In genomic region chrIII:9052371-9052978, ce11 we compare ENCODE assay signal across 1 worm cellular context.
TF ChIP-seq lines count a peak whose summit lies in the region.

No protein-coding gene starts in this region.

TF ChIP-seq in whole organism, L4 larva, 104 proteins besides CTCF, POLR2A, EP300 and RAD21 (continued from another document):
- TF ChIP-seq daf-19 (GFP tag; conservative IDR thresholded peaks at IDR 0.05; lab: Robert Waterston, UW) (no peak), gei-8 (GFP tag; optimal IDR thresholded peaks at IDR 0.05; lab: Kevin White, UChicago) (no peak), ces-1 (GFP tag; optimal IDR thresholded peaks at IDR 0.05; lab: Kevin White, UChicago) (no peak), T26A8.4 (GFP tag; IDR thresholded peaks at IDR 0.05; lab: Robert Waterston, UW) (peak; percentile 20; the same call in 1 of the 2 replicates), mdl-1 (tag; optimal IDR thresholded peaks at IDR 0.05; lab: Kevin White, UChicago) (no peak), set-16 (GFP tag; IDR thresholded peaks at IDR 0.05; lab: Robert Waterston, UW) (peak; percentile 74), nhr-102 (tag; optimal IDR thresholded peaks at IDR 0.05; lab: Kevin White, UChicago) (no peak), nhr-42 (GFP tag; IDR thresholded peaks at IDR 0.05; lab: Robert Waterston, UW) (no peak), Y48G9A.11 (GFP tag; IDR thresholded peaks at IDR 0.05; lab: Robert Waterston, UW) (peak; percentile 69), fos-1 (tag; optimal IDR thresholded peaks at IDR 0.05; lab: Kevin White, UChicago) (no peak), mdt-29 (GFP tag; IDR thresholded peaks at IDR 0.05; lab: Robert Waterston, UW) (0 out of 2 replicates have a peak, but pooled peaks have one; percentile 19), nhr-28 (tag; optimal IDR thresholded peaks at IDR 0.05; lab: Kevin White, UChicago) (peak; percentile 22), lir-3 (tag; optimal IDR thresholded peaks at IDR 0.05; lab: Kevin White, UChicago) (no peak), skn-1 (tag; optimal IDR thresholded peaks at IDR 0.05; lab: Kevin White, UChicago) (no peak), ama-1 (optimal IDR thresholded peaks at IDR 0.05; lab: Kevin White, UChicago) (no peak), zfp-3 (GFP tag; conservative IDR thresholded peaks at IDR 0.05; lab: Robert Waterston, UW) (peak; percentile 79), unc-39 (tag; optimal IDR thresholded peaks at IDR 0.05; lab: Kevin White, UChicago) (no peak), hmg-1.1 (GFP tag; IDR thresholded peaks at IDR 0.05; lab: Robert Waterston, UW) (peak; percentile 82), jun-1 (tag; optimal IDR thresholded peaks at IDR 0.05; lab: Kevin White, UChicago) (no peak)
TF ChIP-seq in whole organism, L4 larva: peak in this region for 39.
